Fruit fly (Drosophila melanogaster) whole organism, embryonic: ENCODE results near the gene Muc4B.

ENCODE experiments used
- Atf3 ChIP-seq: fragments of 200-800 bp; sonication (Bioruptor generic); optimal IDR thresholded peaks from 3 replicates; lab custom pipeline; 2016; ENCODE audit warnings: missing biosample characterization, missing genetic modification characterization
- Bgb ChIP-seq: fragments of 200-800 bp; sonication (Bioruptor generic); IDR thresholded peaks from 2 replicates; pipeline ENCODE4 v1.3.6; 2022; ENCODE audit warnings: missing biosample characterization, missing genetic modification characterization; ENCODE audit not compliant: partially characterized antibody
- CG11456 ChIP-seq: fragments of 200-800 bp; sonication (Bioruptor generic); IDR thresholded peaks from 3 replicates; pipeline ENCODE4 v1.3.6; 2022; ENCODE audit warnings: missing biosample characterization, missing genetic modification characterization
- CG12104 ChIP-seq: fragments of 200-800 bp; sonication (Bioruptor generic); optimal IDR thresholded peaks from 3 replicates; lab custom pipeline; 2016; ENCODE audit warnings: missing biosample characterization, missing genetic modification characterization
- CG13424 ChIP-seq: fragments of 200-800 bp; sonication (Bioruptor generic); optimal IDR thresholded peaks from 2 replicates; lab custom pipeline; 2019; ENCODE audit warnings: missing biosample characterization, mild to moderate bottlenecking, missing genetic modification characterization, moderate library complexity
- CG13624 ChIP-seq: fragments of 200-800 bp; sonication (Bioruptor generic); optimal IDR thresholded peaks from 2 replicates; lab custom pipeline; 2016; ENCODE audit warnings: missing biosample characterization, missing genetic modification characterization
- CG15479 ChIP-seq: fragments of 200-800 bp; sonication (Bioruptor generic); optimal IDR thresholded peaks from 3 replicates; lab custom pipeline; 2019; ENCODE audit warnings: missing biosample characterization, mild to moderate bottlenecking, missing genetic modification characterization, moderate library complexity
- CG15601 ChIP-seq: fragments of 200-800 bp; sonication (Bioruptor generic); optimal IDR thresholded peaks from 3 replicates; lab custom pipeline; 2019; ENCODE audit warnings: missing biosample characterization, mild to moderate bottlenecking, missing genetic modification characterization, moderate library complexity
- CG2202 ChIP-seq: fragments of 200-800 bp; sonication (Bioruptor generic); optimal IDR thresholded peaks from 2 replicates; lab custom pipeline; 2018; ENCODE audit warnings: missing biosample characterization, mild to moderate bottlenecking, missing genetic modification characterization
- CG2875 ChIP-seq: fragments of 200-800 bp; sonication (Bioruptor generic); optimal IDR thresholded peaks from 2 replicates; lab custom pipeline; 2017; ENCODE audit warnings: missing biosample characterization, mild to moderate bottlenecking, missing genetic modification characterization, missing genetic modification reagents
- CG30020 ChIP-seq: fragments of 200-800 bp; optimal IDR thresholded peaks from 2 replicates; lab custom pipeline; 2019; ENCODE audit warnings: missing biosample characterization, mild to moderate bottlenecking, missing genetic modification characterization, moderate library complexity
- CG34376 ChIP-seq: fragments of 200-800 bp; sonication (Bioruptor generic); optimal IDR thresholded peaks from 2 replicates; lab custom pipeline; 2018; ENCODE audit warnings: missing biosample characterization, mild to moderate bottlenecking, missing genetic modification characterization
- CG4707 ChIP-seq: fragments of 200-800 bp; sonication (Bioruptor generic); optimal IDR thresholded peaks from 2 replicates; lab custom pipeline; 2018; ENCODE audit warnings: missing biosample characterization, mild to moderate bottlenecking, missing genetic modification characterization, moderate library complexity
- CG6175 ChIP-seq: fragments of 200-800 bp; sonication (Bioruptor generic); IDR thresholded peaks from 3 replicates; pipeline ENCODE4 v1.3.6; 2022; ENCODE audit warnings: missing biosample characterization, missing genetic modification characterization
- CG9437 ChIP-seq: fragments of 200-800 bp; sonication (Bioruptor generic); optimal IDR thresholded peaks from 2 replicates; lab custom pipeline; 2018; ENCODE audit warnings: missing biosample characterization, mild to moderate bottlenecking, missing genetic modification characterization
- CG9876 ChIP-seq: fragments of 200-800 bp; sonication (Bioruptor generic); optimal IDR thresholded peaks from 2 replicates; lab custom pipeline; 2016; ENCODE audit warnings: missing biosample characterization, missing genetic modification characterization
- Chrac-16 ChIP-seq: fragments of 200-800 bp; sonication (Bioruptor generic); optimal IDR thresholded peaks from 3 replicates; lab custom pipeline; 2016; ENCODE audit warnings: missing biosample characterization, missing genetic modification characterization
- Dip3 ChIP-seq: fragments of 200-800 bp; sonication (Bioruptor generic); optimal IDR thresholded peaks from 3 replicates; lab custom pipeline; 2016; ENCODE audit warnings: missing biosample characterization, missing genetic modification characterization
- Doc3 ChIP-seq: fragments of 200-800 bp; sonication (Bioruptor generic); IDR thresholded peaks from 3 replicates; pipeline ENCODE4 v1.3.6; 2022; ENCODE audit warnings: missing biosample characterization, missing genetic modification characterization; ENCODE audit not compliant: partially characterized antibody
- Ets97D ChIP-seq: fragments of 200-800 bp; sonication (Bioruptor generic); optimal IDR thresholded peaks from 3 replicates; lab custom pipeline; 2016; ENCODE audit warnings: missing biosample characterization, missing genetic modification characterization
- Hand ChIP-seq: fragments of 200-800 bp; sonication (Bioruptor generic); optimal IDR thresholded peaks from 2 replicates; lab custom pipeline; 2017; ENCODE audit warnings: mild to moderate bottlenecking, missing biosample characterization, missing genetic modification reagents, missing genetic modification characterization
- HmgZ ChIP-seq: fragments of 200-800 bp; sonication (Bioruptor generic); optimal IDR thresholded peaks from 2 replicates; lab custom pipeline; 2018; ENCODE audit warnings: missing biosample characterization, mild to moderate bottlenecking, missing genetic modification characterization
- Myb ChIP-seq: fragments of 200-800 bp; sonication (Bioruptor generic); optimal IDR thresholded peaks from 2 replicates; lab custom pipeline; 2016; ENCODE audit warnings: missing biosample characterization, missing genetic modification characterization
- NfI ChIP-seq: fragments of 200-800 bp; sonication (Bioruptor generic); optimal IDR thresholded peaks from 3 replicates; lab custom pipeline; 2018; ENCODE audit warnings: missing biosample characterization, mild to moderate bottlenecking, missing genetic modification characterization, moderate library complexity
- Sin3A ChIP-seq: fragments of >200 bp; optimal IDR thresholded peaks from 2 replicates; lab custom pipeline; 2018
- Six4 ChIP-seq: fragments of 200-800 bp; sonication (Bioruptor generic); optimal IDR thresholded peaks from 2 replicates; lab custom pipeline; 2016; ENCODE audit warnings: missing biosample characterization, missing genetic modification characterization
- TFAM ChIP-seq: fragments of 200-800 bp; sonication (Bioruptor generic); optimal IDR thresholded peaks from 2 replicates; lab custom pipeline; 2017; ENCODE audit warnings: missing biosample characterization, missing genetic modification characterization, inconsistent platforms
- amos ChIP-seq: fragments of 200-800 bp; sonication (Bioruptor generic); IDR thresholded peaks from 2 replicates; pipeline ENCODE4 v1.3.6; 2022; ENCODE audit warnings: missing biosample characterization, missing genetic modification characterization; ENCODE audit not compliant: partially characterized antibody
- ara ChIP-seq: fragments of 200-800 bp; sonication (Bioruptor generic); IDR thresholded peaks from 2 replicates; pipeline ENCODE4 v1.3.6; 2022; ENCODE audit warnings: missing biosample characterization, missing genetic modification characterization
- corto ChIP-seq: fragments of 200-800 bp; sonication (Bioruptor generic); optimal IDR thresholded peaks from 2 replicates; lab custom pipeline; 2016; ENCODE audit warnings: missing biosample characterization, mild to moderate bottlenecking, missing genetic modification characterization, moderate library complexity
- crc ChIP-seq: fragments of 200-800 bp; sonication (Bioruptor generic); optimal IDR thresholded peaks from 2 replicates; lab custom pipeline; 2016; ENCODE audit warnings: missing biosample characterization, missing genetic modification characterization
- dimm ChIP-seq: fragments of 200-800 bp; sonication (Bioruptor generic); IDR thresholded peaks from 2 replicates; pipeline ENCODE4 v1.3.6; 2022; ENCODE audit warnings: missing biosample characterization, missing genetic modification characterization
- dmrt99B ChIP-seq: fragments of 200-800 bp; sonication (Bioruptor generic); optimal IDR thresholded peaks from 2 replicates; lab custom pipeline; 2018; ENCODE audit warnings: missing biosample characterization, mild to moderate bottlenecking, missing genetic modification characterization, moderate library complexity
- eve ChIP-seq, 2 experiments: fragments of >200 bp; optimal IDR thresholded peaks; 2 replicates each; lab custom pipeline; 2017; ENCODE audit warnings: missing biosample characterization in 2 of 2, missing genetic modification characterization in 2 of 2
- gcm2 ChIP-seq: fragments of 200-800 bp; sonication (Bioruptor generic); optimal IDR thresholded peaks from 2 replicates; lab custom pipeline; 2016; ENCODE audit warnings: missing biosample characterization, missing genetic modification characterization
- gem ChIP-seq: fragments of 200-800 bp; sonication (Bioruptor generic); optimal IDR thresholded peaks from 2 replicates; lab custom pipeline; 2019; ENCODE audit warnings: missing biosample characterization, mild to moderate bottlenecking, missing genetic modification characterization, moderate library complexity
- kay ChIP-seq: fragments of 200-800 bp; sonication (Bioruptor generic); optimal IDR thresholded peaks from 2 replicates; lab custom pipeline; 2016; ENCODE audit warnings: missing biosample characterization, missing genetic modification characterization
- lilli ChIP-seq: fragments of 200-800 bp; sonication (Bioruptor generic); optimal IDR thresholded peaks from 3 replicates; lab custom pipeline; 2016; ENCODE audit warnings: missing biosample characterization, missing genetic modification characterization
- luna ChIP-seq: fragments of 200-800 bp; sonication (Bioruptor generic); optimal IDR thresholded peaks from 2 replicates; lab custom pipeline; 2016; ENCODE audit warnings: missing biosample characterization, missing genetic modification characterization
- mirr ChIP-seq: fragments of 200-800 bp; sonication (Bioruptor generic); optimal IDR thresholded peaks from 3 replicates; lab custom pipeline; 2018; ENCODE audit warnings: missing biosample characterization, mild to moderate bottlenecking, missing genetic modification characterization
- pnt ChIP-seq: fragments of 200-800 bp; sonication (Bioruptor generic); optimal IDR thresholded peaks from 3 replicates; lab custom pipeline; 2016; ENCODE audit warnings: missing biosample characterization, missing genetic modification characterization
- psq ChIP-seq: fragments of 200-800 bp; sonication (Bioruptor generic); optimal IDR thresholded peaks from 2 replicates; lab custom pipeline; 2017; ENCODE audit warnings: missing biosample characterization, missing genetic modification characterization
- slou ChIP-seq: fragments of 200-800 bp; sonication (Bioruptor generic); optimal IDR thresholded peaks from 3 replicates; lab custom pipeline; 2016; ENCODE audit warnings: missing biosample characterization, missing genetic modification characterization
- sna ChIP-seq: fragments of 200-800 bp; sonication (Bioruptor generic); IDR thresholded peaks from 2 replicates; pipeline ENCODE4 v1.3.6; 2022; ENCODE audit warnings: missing biosample characterization, missing genetic modification characterization; ENCODE audit not compliant: partially characterized antibody
- so ChIP-seq: fragments of 200-800 bp; sonication (Bioruptor generic); IDR thresholded peaks from 3 replicates; pipeline ENCODE4 v1.3.6; 2022; ENCODE audit warnings: missing biosample characterization, missing genetic modification characterization
- tup ChIP-seq: fragments of 200-800 bp; sonication (Bioruptor generic); optimal IDR thresholded peaks from 2 replicates; lab custom pipeline; 2016; ENCODE audit warnings: missing biosample characterization, mild to moderate bottlenecking, missing genetic modification characterization, moderate library complexity
- twi ChIP-seq: fragments of 200-800 bp; optimal IDR thresholded peaks from 2 replicates; lab custom pipeline; 2019; ENCODE audit warnings: missing biosample characterization, mild to moderate bottlenecking, missing genetic modification characterization, moderate library complexity
- unpg ChIP-seq: fragments of 200-800 bp; sonication (Bioruptor generic); optimal IDR thresholded peaks from 3 replicates; lab custom pipeline; 2018; ENCODE audit warnings: missing biosample characterization, mild to moderate bottlenecking, missing genetic modification characterization, moderate library complexity
- wdn ChIP-seq: fragments of 200-800 bp; sonication (Bioruptor generic); IDR thresholded peaks from 2 replicates; pipeline ENCODE4 v1.3.6; 2022; ENCODE audit warnings: missing biosample characterization, missing genetic modification characterization

Gene Muc4B

dm6 chrX:4205346-4206178 lies 40.4 kb downstream of the Muc4B start, which contains the start of gene Fas2 (continued):
- TF ChIP-seq CG34376 (peak; percentile 61), CG15601 (tag; lab: Kevin White, UChicago) (peak; percentile 6), sna (GFP tag; lab: Robert Waterston, UW) (peak; percentile 19; the same call in 1 of the 2 replicates), Ets97D (GFP tag; lab: Kevin White, UChicago) (peak; percentile 23), dmrt99B (tag; lab: Kevin White, UChicago) (peak; percentile 35), psq (no peak), Six4 (GFP tag; lab: Kevin White, UChicago) (no peak), gcm2 (GFP tag; lab: Kevin White, UChicago) (no peak), ara (no peak), CG30020 (tag; lab: Kevin White, UChicago) (no peak), TFAM (GFP tag; lab: Kevin White, UChicago) (no peak), NfI (peak; percentile 6), twi (tag; lab: Kevin White, UChicago) (no peak), CG4707 (peak; percentile 50), unpg (GFP tag; lab: Kevin White, UChicago) (peak; percentile 60), Doc3 (GFP tag; lab: Robert Waterston, UW) (no peak), CG13424 (tag; lab: Kevin White, UChicago) (peak; percentile 1), mirr (GFP tag; lab: Kevin White, UChicago) (peak; percentile 50), gem (tag; lab: Kevin White, UChicago) (peak; percentile 50), CG15479 (GFP tag; lab: Kevin White, UChicago) (no peak), HmgZ (tag; lab: Kevin White, UChicago) (peak; percentile 45), eve (GFP tag; optimal IDR thresholded peaks at IDR 0.05; lab: Kevin White, UChicago) (no peak), Dip3 (no peak), Hand (GFP tag; lab: Kevin White, UChicago) (peak; percentile 35), tup (peak; percentile 11), lilli (GFP tag; lab: Kevin White, UChicago) (peak; percentile 33), Sin3A (no peak), kay (GFP tag; lab: Kevin White, UChicago) (no peak), Chrac-16 (no peak), CG2875 (GFP tag; lab: Kevin White, UChicago) (peak; percentile 47), CG9437 (GFP tag; lab: Kevin White, UChicago) (peak; percentile 72), CG2202 (tag; lab: Kevin White, UChicago) (no peak), dimm (no peak), Atf3 (GFP tag; lab: Kevin White, UChicago) (no peak), CG13624 (GFP tag; lab: Kevin White, UChicago) (peak; percentile 47), amos (GFP tag; lab: Robert Waterston, UW) (peak; percentile 46; the same call in 1 of the 2 replicates), pnt (no peak), slou (GFP tag; lab: Kevin White, UChicago) (no peak), corto (GFP tag; lab: Kevin White, UChicago) (no peak), Myb (GFP tag; lab: Kevin White, UChicago) (peak; percentile 39), CG11456 (0 out of 3 replicates have a peak, but pooled peaks have one; percentile 61), CG9876 (GFP tag; lab: Kevin White, UChicago) (no peak), crc (no peak), Bgb (peak; percentile 54; the same call in 1 of the 2 replicates), CG6175 (GFP tag; lab: Robert Waterston, UW) (no peak; the same call in 2 of the 3 replicates), CG12104 (GFP tag; lab: Kevin White, UChicago) (no peak), wdn (GFP tag; lab: Robert Waterston, UW) (no peak), luna (GFP tag; lab: Kevin White, UChicago) (no peak), so (peak; percentile 47; the same call in 2 of the 3 replicates)
